Fruit fly (Drosophila melanogaster): Measurements from ENCODE around the gene CG32266.

CG32266 gene

dm6 chr3L:3825884-3826283 is 35.3 kb downstream of the CG32266 start:
- no peak for TF ChIP-seq CG14711 (tag; optimal IDR thresholded peaks at IDR 0.05)
- TF ChIP-seq Clk (GFP tag; optimal IDR thresholded peaks at IDR 0.05), result no peak
- no peak for TF ChIP-seq pad (GFP tag; optimal IDR thresholded peaks at IDR 0.05)
- no peak for TF ChIP-seq Crg-1 (GFP tag; optimal IDR thresholded peaks at IDR 0.05)
- no peak for TF ChIP-seq toe (GFP tag; optimal IDR thresholded peaks at IDR 0.05)
- TF ChIP-seq CG33017 (tag; optimal IDR thresholded peaks at IDR 0.05), result no peak
- TF ChIP-seq CG7101 (tag; optimal IDR thresholded peaks at IDR 0.05), result no peak

dm6 chr3L:3826541-3826940 is 35.9 kb downstream of the CG32266 start:
- peak; percentile 38 for TF ChIP-seq cic (GFP tag; optimal IDR thresholded peaks at IDR 0.05)
- TF ChIP-seq CG33017 (tag; optimal IDR thresholded peaks at IDR 0.05), result peak; percentile 95
- peak; percentile 90 for TF ChIP-seq CG7045 (GFP tag; optimal IDR thresholded peaks at IDR 0.05)
- TF ChIP-seq bab1 (GFP tag; optimal IDR thresholded peaks at IDR 0.05), result no peak
- TF ChIP-seq pad (GFP tag; optimal IDR thresholded peaks at IDR 0.05), result peak; percentile 38
- TF ChIP-seq Clk (GFP tag; optimal IDR thresholded peaks at IDR 0.05), result peak; percentile 52
- TF ChIP-seq tj (GFP tag; optimal IDR thresholded peaks at IDR 0.05), result peak; percentile 47
- TF ChIP-seq CG12768 (GFP tag; optimal IDR thresholded peaks at IDR 0.05), result peak; percentile 88
- peak; percentile 68 for TF ChIP-seq CG11617 (GFP tag; optimal IDR thresholded peaks at IDR 0.05)
- no peak for TF ChIP-seq Crg-1 (GFP tag; optimal IDR thresholded peaks at IDR 0.05)
- peak; percentile 57 for TF ChIP-seq CG5204 (GFP tag; optimal IDR thresholded peaks at IDR 0.05)
- TF ChIP-seq CG7101 (tag; optimal IDR thresholded peaks at IDR 0.05), result peak; percentile 88
- peak; percentile 83 for TF ChIP-seq CG14711 (tag; optimal IDR thresholded peaks at IDR 0.05)
- TF ChIP-seq Mnt (GFP tag; optimal IDR thresholded peaks at IDR 0.05), result no peak

- TF ChIP-seq bab1 (GFP tag; optimal IDR thresholded peaks at IDR 0.05) (no peak), CG12768 (GFP tag; optimal IDR thresholded peaks at IDR 0.05) (no peak), tj (GFP tag; optimal IDR thresholded peaks at IDR 0.05) (no peak), kay (GFP tag; ENCODE audit: borderline replicate concordance) (peak; percentile 35)
These were observed 37.5 kb downstream of the CG32266 start for dm6 chr3L:3828111-3828510.
